Worm (Caenorhabditis elegans): Measurements from ENCODE around the gene dod-24.

Gene dod-24

ce11 chrIV:12967303-12967702 lies 26.1 kb upstream of the dod-24 start:
- TF ChIP-seq bed-3 (GFP tag; optimal IDR thresholded peaks at IDR 0.05) (no peak), ham-2 (GFP tag; optimal IDR thresholded peaks at IDR 0.05) (no peak), lsy-2 (tag; optimal IDR thresholded peaks at IDR 0.05) (no peak), lin-13 (tag; optimal IDR thresholded peaks at IDR 0.05) (no peak), ces-1 (GFP tag; optimal IDR thresholded peaks at IDR 0.05) (no peak), tbx-8 (GFP tag; optimal IDR thresholded peaks at IDR 0.05) (no peak), blmp-1 (tag; optimal IDR thresholded peaks at IDR 0.05) (no peak)

DNA sequence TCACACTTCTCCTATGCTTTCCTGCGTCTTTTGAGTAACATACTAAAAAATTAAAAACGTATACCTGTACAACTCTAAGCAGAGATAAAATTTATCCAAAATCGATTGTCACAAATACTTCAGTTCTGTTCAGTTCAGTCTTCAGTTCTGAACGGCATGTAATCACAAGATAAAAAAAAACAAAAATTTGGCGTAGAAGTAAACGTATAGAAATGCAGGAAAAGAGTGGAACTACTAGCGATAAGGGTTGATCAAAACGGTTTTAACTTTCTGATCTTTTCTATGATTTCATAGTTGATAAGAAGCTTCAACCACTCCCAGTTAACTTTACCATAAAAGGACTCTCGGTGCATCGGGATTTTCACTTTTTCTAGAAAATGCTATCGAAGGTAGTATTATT lies 23.9 kb upstream of the dod-24 start, which contains the start of gene dod-22:
Gene dod-22 (plus strand): TSS at position 301 of the 400 bp plus-strand sequence.
- TF ChIP-seq sptf-1 (tag; optimal IDR thresholded peaks at IDR 0.05) (no peak), ham-2 (GFP tag; optimal IDR thresholded peaks at IDR 0.05) (no peak), pha-4 (tag; optimal IDR thresholded peaks at IDR 0.05) (no peak), cnd-1 (tag; optimal IDR thresholded peaks at IDR 0.05) (no peak)

ce11 chrIV:12964648-12965047 lies 23.5 kb upstream of the dod-24 start:
- TF ChIP-seq ceh-43 (GFP tag; optimal IDR thresholded peaks at IDR 0.05), result no peak
- no peak for TF ChIP-seq ceh-39 (tag; optimal IDR thresholded peaks at IDR 0.05)
- TF ChIP-seq elt-3 (tag; optimal IDR thresholded peaks at IDR 0.05), result no peak
- TF ChIP-seq cnd-1 (tag; optimal IDR thresholded peaks at IDR 0.05), result no peak
- no peak for TF ChIP-seq mls-2 (tag; optimal IDR thresholded peaks at IDR 0.05)
- TF ChIP-seq hlh-1 (tag; optimal IDR thresholded peaks at IDR 0.05), result no peak
- no peak for TF ChIP-seq flh-1 (GFP tag; optimal IDR thresholded peaks at IDR 0.05)
- no peak for TF ChIP-seq tbx-8 (GFP tag; optimal IDR thresholded peaks at IDR 0.05)
- no peak for TF ChIP-seq bed-3 (GFP tag; optimal IDR thresholded peaks at IDR 0.05)
- TF ChIP-seq pha-4 (tag; optimal IDR thresholded peaks at IDR 0.05), result no peak
- TF ChIP-seq sptf-1 (tag; optimal IDR thresholded peaks at IDR 0.05), result no peak

DNA sequence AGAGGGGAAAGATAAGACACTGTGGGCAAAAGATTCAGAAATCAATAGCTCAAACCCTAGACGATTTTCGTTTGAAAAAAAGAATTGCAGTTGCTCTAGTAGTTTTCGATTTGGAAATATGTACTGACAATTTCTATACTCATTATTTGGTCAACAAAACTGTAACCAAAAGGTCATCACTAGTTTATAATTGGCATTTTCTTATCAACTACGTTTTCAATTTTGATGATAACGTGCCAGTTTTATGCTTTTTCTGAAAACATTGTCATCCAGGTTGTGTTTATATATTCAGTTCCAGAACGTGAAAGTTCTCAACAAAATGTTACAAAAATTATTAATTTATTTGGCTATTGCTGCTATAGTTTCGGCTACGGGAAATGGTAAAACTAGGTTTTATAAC lies 21.4 kb upstream of the dod-24 start, which contains the start of gene F55G11.8:
Gene F55G11.8 (plus strand): TSS at position 245 of the 400 bp plus-strand sequence.
- TF ChIP-seq pha-4 (tag; optimal IDR thresholded peaks at IDR 0.05) (no peak), hlh-1 (tag; optimal IDR thresholded peaks at IDR 0.05) (no peak), nhr-28 (tag; optimal IDR thresholded peaks at IDR 0.05) (no peak), unc-62 (GFP tag; optimal IDR thresholded peaks at IDR 0.05) (no peak), ces-1 (GFP tag; optimal IDR thresholded peaks at IDR 0.05) (no peak), sem-2 (GFP tag; optimal IDR thresholded peaks at IDR 0.05) (no peak), mep-1 (tag; optimal IDR thresholded peaks at IDR 0.05) (no peak), lsy-2 (tag; optimal IDR thresholded peaks at IDR 0.05) (no peak), unc-39 (tag; optimal IDR thresholded peaks at IDR 0.05) (no peak), bed-3 (GFP tag; optimal IDR thresholded peaks at IDR 0.05) (no peak), lin-32 (GFP tag; optimal IDR thresholded peaks at IDR 0.05) (no peak), M03D4.4 (tag; optimal IDR thresholded peaks at IDR 0.05) (no peak), unc-120 (tag; optimal IDR thresholded peaks at IDR 0.05; ENCODE audit: poor library complexity, severe bottlenecking) (no peak), flh-1 (GFP tag; optimal IDR thresholded peaks at IDR 0.05) (no peak)

DNA sequence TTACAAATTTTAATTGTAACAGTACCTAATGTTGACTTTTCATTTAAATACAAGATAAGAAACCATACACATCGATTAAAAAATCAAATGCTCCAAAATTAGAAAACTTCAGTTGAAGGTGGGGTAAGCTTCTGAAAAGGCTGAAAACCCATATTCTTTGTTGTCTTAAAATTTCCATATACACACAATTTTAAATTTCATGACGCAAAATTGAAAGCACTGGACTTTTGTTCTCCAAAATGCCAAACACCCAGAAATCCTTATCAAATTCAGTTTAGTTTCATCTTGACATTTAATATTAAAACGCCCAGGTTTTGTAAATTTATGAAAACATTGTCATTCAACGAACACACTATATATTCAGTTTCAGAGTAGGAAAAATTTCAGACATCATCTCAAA lies 19.0 kb upstream of the dod-24 start, which contains the start of gene F55G11.7:
Gene F55G11.7 (plus strand): TSS at position 301 of the 400 bp plus-strand sequence.
- TF ChIP-seq zip-8 (tag; optimal IDR thresholded peaks at IDR 0.05) (no peak), drap-1 (GFP tag; optimal IDR thresholded peaks at IDR 0.05) (no peak), nhr-12 (tag; optimal IDR thresholded peaks at IDR 0.05) (no peak), ceh-83 (GFP tag; optimal IDR thresholded peaks at IDR 0.05) (no peak), ces-1 (GFP tag; optimal IDR thresholded peaks at IDR 0.05) (no peak)

- TF ChIP-seq drap-1 (GFP tag; optimal IDR thresholded peaks at IDR 0.05), result no peak
- TF ChIP-seq bed-3 (GFP tag; optimal IDR thresholded peaks at IDR 0.05), result no peak
Measured at ce11 chrIV:12957730-12958129, 16.6 kb upstream of the dod-24 start, which contains the start of gene F55G11.6. TSS of gene F55G11.6 (plus strand) at chrIV:12958030.

- TF ChIP-seq nhr-237 (tag; optimal IDR thresholded peaks at IDR 0.05) (no peak), sptf-1 (tag; optimal IDR thresholded peaks at IDR 0.05) (no peak), lin-32 (GFP tag; optimal IDR thresholded peaks at IDR 0.05) (no peak), unc-120 (tag; optimal IDR thresholded peaks at IDR 0.05; ENCODE audit: poor library complexity, severe bottlenecking) (no peak), mls-2 (tag; optimal IDR thresholded peaks at IDR 0.05) (no peak), bed-3 (GFP tag; optimal IDR thresholded peaks at IDR 0.05) (no peak), ztf-11 (tag; optimal IDR thresholded peaks at IDR 0.05) (no peak), ceh-43 (GFP tag; optimal IDR thresholded peaks at IDR 0.05) (no peak), mep-1 (tag; optimal IDR thresholded peaks at IDR 0.05) (no peak), ces-1 (GFP tag; optimal IDR thresholded peaks at IDR 0.05) (no peak), nhr-28 (tag; optimal IDR thresholded peaks at IDR 0.05) (no peak)
Measured at ce11 chrIV:12948470-12948869, 7.3 kb upstream of the dod-24 start, which contains the start of gene F55G11.10. TSS of gene F55G11.10 (plus strand) at chrIV:12948770.

Measured in whole organism, mixed stage, embryonic.